Fruit fly (Drosophila melanogaster): ENCODE measurements around the gene La.

La gene

DNA sequence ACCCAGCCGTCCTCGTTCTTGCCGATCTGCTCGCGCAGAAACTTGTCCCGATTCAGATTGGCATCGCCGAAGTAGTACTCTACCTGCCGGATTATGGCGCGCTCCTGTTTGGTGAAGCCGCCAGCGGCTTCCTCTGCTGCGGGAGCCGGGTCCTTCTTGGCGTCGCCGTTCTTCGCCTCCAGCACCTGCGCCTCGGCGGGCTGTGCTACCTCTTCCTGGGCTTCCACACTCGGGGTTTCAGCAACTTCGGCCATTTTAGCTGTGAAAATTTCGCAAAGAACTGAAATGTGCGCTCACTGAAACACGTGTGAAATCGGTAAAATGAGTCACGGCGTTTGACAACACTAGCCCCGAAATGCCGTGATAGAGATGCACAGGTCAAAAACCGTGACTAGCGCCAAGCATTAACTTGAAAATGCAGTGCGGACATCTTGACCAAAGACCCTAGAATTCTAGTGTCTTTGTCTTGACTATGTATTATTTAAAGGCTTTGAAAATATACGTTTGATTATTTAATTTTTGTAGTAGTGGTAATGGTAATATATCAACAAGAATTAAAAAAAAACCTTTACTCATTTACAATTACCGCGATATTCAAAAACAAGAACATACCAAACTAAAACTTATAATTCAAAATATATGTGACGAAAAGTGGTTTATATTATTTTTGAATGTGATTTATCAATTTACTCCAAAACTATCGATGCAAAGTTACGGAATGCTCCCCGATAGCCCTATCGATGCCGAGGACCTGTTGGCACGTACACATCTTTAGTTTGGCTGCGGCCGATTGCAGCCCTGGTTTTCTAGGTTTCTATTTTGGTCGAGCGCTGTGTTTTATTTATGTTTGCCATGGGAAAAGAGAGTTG, at the start of gene La, which contains the start of gene RtGEF:
Gene La (minus strand): TSS at position 342 of the 869 bp plus-strand sequence.
Gene RtGEF (plus strand): TSS at position 764 of the 869 bp plus-strand sequence.
- TF ChIP-seq sv (GFP tag; optimal IDR thresholded peaks at IDR 0.05) (peak; percentile 71), brk (GFP tag; optimal IDR thresholded peaks at IDR 0.05) (no peak), Rel (GFP tag; optimal IDR thresholded peaks at IDR 0.05) (no peak), Rel (tag; optimal IDR thresholded peaks at IDR 0.05) (no peak), GATAd (GFP tag; optimal IDR thresholded peaks at IDR 0.05) (no peak), Jra (GFP tag; optimal IDR thresholded peaks at IDR 0.05) (peak; percentile 64), Dif (GFP tag; optimal IDR thresholded peaks at IDR 0.05; ENCODE audit: partially characterized antibody) (no peak), lola (GFP tag; optimal IDR thresholded peaks at IDR 0.05) (no peak), Myc (optimal IDR thresholded peaks at IDR 0.05) (peak; percentile 86), foxo (GFP tag; optimal IDR thresholded peaks at IDR 0.05) (peak in 1 of 2 experiments; percentile 63), woc (GFP tag; optimal IDR thresholded peaks at IDR 0.05) (peak; percentile 91), pan (optimal IDR thresholded peaks at IDR 0.05) (no peak), HLH106 (tag; optimal IDR thresholded peaks at IDR 0.05) (peak; percentile 45), Sp1 (GFP tag; optimal IDR thresholded peaks at IDR 0.05) (no peak), psq (GFP tag; optimal IDR thresholded peaks at IDR 0.05) (peak; percentile 59), Vsx2 (GFP tag; optimal IDR thresholded peaks at IDR 0.05; ENCODE audit: partially characterized antibody) (no peak), CG9705 (GFP tag; optimal IDR thresholded peaks at IDR 0.05) (peak; percentile 20), Hnf4 (GFP tag; optimal IDR thresholded peaks at IDR 0.05) (peak; percentile 7), CrebA (GFP tag; optimal IDR thresholded peaks at IDR 0.05; ENCODE audit: borderline replicate concordance) (no peak), Hr78 (GFP tag; optimal IDR thresholded peaks at IDR 0.05) (no peak), fru (GFP tag; optimal IDR thresholded peaks at IDR 0.05) (peak; percentile 48), tai (GFP tag; optimal IDR thresholded peaks at IDR 0.05) (no peak), h (GFP tag; optimal IDR thresholded peaks at IDR 0.05) (peak; percentile 53), usp (GFP tag; optimal IDR thresholded peaks at IDR 0.05) (no peak), dsf (GFP tag; optimal IDR thresholded peaks at IDR 0.05; ENCODE audit: borderline replicate concordance) (no peak), CG32264 (GFP tag; optimal IDR thresholded peaks at IDR 0.05) (peak; percentile 11), Abd-B (GFP tag; optimal IDR thresholded peaks at IDR 0.05) (no peak), sage (GFP tag; optimal IDR thresholded peaks at IDR 0.05) (no peak), N (GFP tag; optimal IDR thresholded peaks at IDR 0.05) (no peak), jim (GFP tag; optimal IDR thresholded peaks at IDR 0.05) (peak; percentile 6), dl (GFP tag; optimal IDR thresholded peaks at IDR 0.05; ENCODE audit: insufficient read depth in 1 of 2, partially characterized antibody in 2 of 2) (no peak), br (GFP tag; optimal IDR thresholded peaks at IDR 0.05) (peak; percentile 35), Dfd (GFP tag; optimal IDR thresholded peaks at IDR 0.05) (no peak), Hr83 (GFP tag; optimal IDR thresholded peaks at IDR 0.05; ENCODE audit: poor library complexity, severe bottlenecking) (peak; percentile 78), OdsH (GFP tag; optimal IDR thresholded peaks at IDR 0.05) (peak; percentile 51), ey (GFP tag; optimal IDR thresholded peaks at IDR 0.05) (peak; percentile 38), rgr (GFP tag; optimal IDR thresholded peaks at IDR 0.05) (peak; percentile 5), dmrt93B (GFP tag; optimal IDR thresholded peaks at IDR 0.05) (peak; percentile 37), Mio (GFP tag; optimal IDR thresholded peaks at IDR 0.05) (no peak)

DNA sequence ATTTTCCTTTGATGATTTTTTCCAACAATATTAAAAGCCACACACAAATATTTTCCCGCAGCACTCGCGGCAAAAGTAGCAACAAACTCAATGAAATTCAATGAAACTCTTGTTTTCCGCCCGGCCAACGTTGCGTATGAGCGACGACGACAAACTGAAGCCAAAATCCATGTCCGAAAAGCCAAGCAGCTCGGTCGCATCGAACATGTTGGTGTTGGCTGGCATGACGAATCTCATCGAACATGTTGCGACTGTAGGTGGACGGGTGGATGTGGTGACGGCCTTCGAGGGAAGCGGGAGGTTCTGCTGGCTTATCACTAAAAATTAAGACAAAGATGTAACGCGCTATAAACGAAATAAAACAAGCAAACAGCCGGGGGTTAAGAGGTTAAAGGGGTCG, 49.4 kb upstream of the La start:
- TF ChIP-seq ey (GFP tag; optimal IDR thresholded peaks at IDR 0.05) (no peak), OdsH (GFP tag; optimal IDR thresholded peaks at IDR 0.05) (no peak), Hr78 (GFP tag; optimal IDR thresholded peaks at IDR 0.05) (no peak)
